Worm (Caenorhabditis elegans): ENCODE measurements around the gene Y54G2A.52.

Y54G2A.52 gene

DNA sequence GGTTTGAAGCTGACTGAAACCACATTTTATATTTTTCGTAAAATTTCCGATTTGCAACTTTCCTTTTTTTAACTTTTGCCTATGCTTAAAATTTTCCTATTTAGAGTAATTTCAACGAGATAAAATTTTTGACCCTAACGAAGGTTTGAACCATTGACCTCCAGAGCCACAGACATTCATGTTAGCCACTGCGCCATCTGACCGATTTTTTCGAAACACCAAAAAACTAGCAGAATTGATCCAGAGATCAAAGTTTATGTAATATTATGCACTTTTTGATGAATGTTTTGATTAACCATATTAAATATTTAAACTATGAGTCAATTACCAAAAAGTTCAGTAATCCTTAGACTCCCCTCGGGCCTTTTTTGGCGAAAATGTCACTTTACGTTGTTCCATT lies 40.4 kb downstream of the Y54G2A.52 start:
- TF ChIP-seq W03F9.2 (tag; optimal IDR thresholded peaks at IDR 0.05) (no peak), him-1 (tag; optimal IDR thresholded peaks at IDR 0.05) (no peak), dao-5 (tag; optimal IDR thresholded peaks at IDR 0.05) (no peak)

DNA sequence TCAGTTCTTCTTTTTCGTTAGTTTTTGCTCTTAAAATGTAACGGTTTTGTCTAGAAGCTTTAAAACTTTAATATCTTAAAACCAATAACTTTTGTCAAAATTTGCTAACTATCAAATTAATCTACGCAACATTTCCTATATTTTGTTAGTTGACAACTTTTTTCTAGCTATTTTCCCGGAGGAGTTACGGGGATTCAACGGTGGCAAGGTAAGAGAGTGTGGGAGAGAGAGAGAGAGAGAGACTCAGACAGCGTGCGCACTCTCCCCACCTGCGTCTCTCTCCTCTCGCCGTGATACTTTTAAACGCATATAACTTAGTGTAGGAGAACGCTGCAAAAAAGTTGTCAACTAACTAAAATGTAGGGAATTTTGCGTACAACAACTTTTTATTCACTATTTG lies 44.9 kb downstream of the Y54G2A.52 start:
- no peak for TF ChIP-seq W03F9.2 (tag; optimal IDR thresholded peaks at IDR 0.05)
- no peak for TF ChIP-seq him-1 (tag; optimal IDR thresholded peaks at IDR 0.05)
- no peak for TF ChIP-seq dao-5 (tag; optimal IDR thresholded peaks at IDR 0.05)

DNA sequence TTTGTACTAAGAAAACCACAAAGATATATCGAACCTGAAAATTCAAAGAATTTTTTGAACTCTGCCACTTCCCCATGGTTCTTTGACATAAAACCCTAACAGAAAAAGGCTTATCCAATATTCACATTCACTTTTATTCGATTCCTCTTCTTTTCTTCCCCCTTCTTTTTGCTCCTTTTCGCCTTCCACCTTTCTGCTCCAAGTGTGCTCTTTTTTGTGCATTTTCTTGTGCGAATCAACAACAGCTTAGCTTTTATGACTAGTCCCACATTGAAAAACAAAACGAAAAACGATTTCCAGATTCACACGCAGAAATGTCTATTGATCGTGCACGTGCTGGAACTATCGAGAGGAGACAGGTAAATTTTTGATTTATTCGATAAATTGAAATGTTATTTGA lies 46.9 kb downstream of the Y54G2A.52 start, which contains the start of gene Y54G2A.41:
Y54G2A.41 (plus strand) TSS at position 301 of the 400 bp plus-strand sequence.
- TF ChIP-seq him-1 (tag; optimal IDR thresholded peaks at IDR 0.05) (no peak), W03F9.2 (tag; optimal IDR thresholded peaks at IDR 0.05) (no peak), dao-5 (tag; optimal IDR thresholded peaks at IDR 0.05) (no peak)

DNA sequence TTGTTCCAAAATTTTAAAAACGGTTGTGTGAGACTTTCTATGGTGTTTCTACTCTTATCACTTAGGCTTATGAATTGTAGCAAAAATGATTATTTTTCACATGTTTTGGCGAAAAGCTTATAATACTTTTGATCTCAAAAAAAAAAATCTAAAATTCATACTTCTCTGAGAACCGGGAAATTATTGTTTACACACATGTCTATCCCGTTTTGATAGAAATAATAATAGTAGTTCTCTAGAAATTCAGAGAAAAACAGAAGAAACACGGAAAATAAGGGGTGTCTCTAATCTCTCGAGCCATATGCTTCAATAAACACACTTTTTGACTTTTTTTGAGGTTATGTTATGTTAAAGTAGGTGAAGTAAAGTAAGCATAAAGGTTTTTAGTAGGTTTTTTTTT lies 47.9 kb downstream of the Y54G2A.52 start:
- no peak for TF ChIP-seq W03F9.2 (tag; optimal IDR thresholded peaks at IDR 0.05)

DNA sequence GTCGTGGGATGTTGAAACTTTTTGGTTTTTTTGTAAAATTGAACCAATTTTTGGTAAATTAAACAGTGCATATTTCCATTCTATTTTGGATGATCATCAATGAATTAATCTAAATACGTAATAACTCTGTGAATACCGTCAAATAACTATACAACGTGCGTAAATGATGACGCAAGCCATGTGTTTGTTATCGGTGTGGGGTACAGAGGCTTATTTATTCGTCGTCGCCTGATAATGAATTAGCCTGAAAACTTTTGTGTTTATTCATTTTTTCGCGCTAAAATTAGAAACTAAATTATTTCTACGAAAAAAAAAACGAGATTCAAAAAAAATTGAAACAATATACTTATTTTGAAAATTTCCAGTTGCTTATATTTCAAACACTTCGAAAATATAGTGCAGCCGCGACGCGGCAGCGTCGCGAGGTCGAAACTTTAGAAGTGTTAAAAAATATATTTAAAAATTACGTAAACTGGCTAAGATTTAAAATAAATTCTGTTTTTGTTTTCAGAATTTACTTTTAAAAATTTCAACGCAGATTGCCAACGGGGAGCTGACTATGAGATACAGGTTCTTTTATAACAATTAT lies 49.5 kb downstream of the Y54G2A.52 start:
- TF ChIP-seq W03F9.2 (tag; optimal IDR thresholded peaks at IDR 0.05) (no peak), dao-5 (tag; optimal IDR thresholded peaks at IDR 0.05) (no peak), him-1 (tag; optimal IDR thresholded peaks at IDR 0.05) (no peak)

DNA sequence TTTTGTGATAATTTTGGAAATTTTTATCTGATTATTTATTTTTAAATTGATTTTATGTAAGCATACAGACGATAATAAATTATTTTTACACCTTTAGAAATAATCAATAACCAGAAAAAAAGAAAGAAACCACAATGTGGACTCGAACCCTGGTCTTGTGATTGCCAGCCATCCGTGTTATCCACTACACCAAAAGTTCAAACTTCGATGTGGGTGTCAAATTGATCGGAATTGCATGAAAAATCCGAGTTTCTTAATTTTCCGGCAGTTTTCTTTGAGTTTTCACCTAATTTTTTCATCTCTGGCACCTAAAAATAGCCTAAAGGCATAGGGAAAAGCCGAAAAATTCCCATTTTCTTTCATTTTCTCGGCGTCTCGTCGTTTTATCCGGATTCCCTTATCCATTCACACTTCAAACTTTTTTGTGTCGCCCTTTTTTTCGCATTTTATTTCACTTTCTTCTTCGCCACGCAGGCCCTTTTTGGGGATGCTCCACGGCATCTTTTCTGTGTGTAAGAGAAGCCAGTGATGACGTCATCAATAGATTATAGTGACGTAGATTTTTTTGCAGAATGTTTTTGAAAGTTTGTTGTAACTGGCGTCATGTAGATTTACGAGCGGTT lies 51.0 kb downstream of the Y54G2A.52 start:
- TF ChIP-seq W03F9.2 (tag; optimal IDR thresholded peaks at IDR 0.05) (no peak), dao-5 (tag; optimal IDR thresholded peaks at IDR 0.05) (no peak), him-1 (tag; optimal IDR thresholded peaks at IDR 0.05) (no peak)
